Fruit fly (Drosophila melanogaster): ENCODE results near the gene mxt.

The mxt gene

dm6 chr2L:4891914-4892469 is 44.9 kb upstream of the mxt start, which contains the start of gene CG3036:
CG3036 (plus strand) TSS chr2L:4892112.
- TF ChIP-seq Hr83 (GFP tag; optimal IDR thresholded peaks at IDR 0.05; ENCODE audit: poor library complexity, severe bottlenecking) = peak; percentile 33
- peak; percentile 3 for TF ChIP-seq CrebA (GFP tag; optimal IDR thresholded peaks at IDR 0.05; ENCODE audit: borderline replicate concordance)
- peak; percentile 54 for TF ChIP-seq rgr (GFP tag; optimal IDR thresholded peaks at IDR 0.05)
- TF ChIP-seq pan (optimal IDR thresholded peaks at IDR 0.05) = no peak
- TF ChIP-seq fru (GFP tag; optimal IDR thresholded peaks at IDR 0.05) = peak; percentile 20
- peak in 1 of 2 experiments; percentile 32 for TF ChIP-seq foxo (GFP tag; optimal IDR thresholded peaks at IDR 0.05)
- no peak for TF ChIP-seq Myc (optimal IDR thresholded peaks at IDR 0.05)
- peak; percentile 41 for TF ChIP-seq h (GFP tag; optimal IDR thresholded peaks at IDR 0.05)
- no peak for TF ChIP-seq dl (GFP tag; optimal IDR thresholded peaks at IDR 0.05; ENCODE audit: insufficient read depth in 1 of 2, partially characterized antibody in 2 of 2)
- TF ChIP-seq Abd-B (GFP tag; optimal IDR thresholded peaks at IDR 0.05) = no peak
- no peak for TF ChIP-seq Rel (GFP tag; optimal IDR thresholded peaks at IDR 0.05)
- peak; percentile 40 for TF ChIP-seq Rel (tag; optimal IDR thresholded peaks at IDR 0.05)
- TF ChIP-seq psq (GFP tag; optimal IDR thresholded peaks at IDR 0.05) = peak; percentile 10
- TF ChIP-seq br (GFP tag; optimal IDR thresholded peaks at IDR 0.05) = peak; percentile 42
- peak; percentile 22 for TF ChIP-seq Sp1 (GFP tag; optimal IDR thresholded peaks at IDR 0.05)
- TF ChIP-seq Dif (GFP tag; optimal IDR thresholded peaks at IDR 0.05; ENCODE audit: partially characterized antibody) = peak; percentile 42
- TF ChIP-seq woc (GFP tag; optimal IDR thresholded peaks at IDR 0.05) = no peak

- TF ChIP-seq Rel (GFP tag; optimal IDR thresholded peaks at IDR 0.05) = no peak
- no peak for TF ChIP-seq Rel (tag; optimal IDR thresholded peaks at IDR 0.05)
- no peak for TF ChIP-seq tai (GFP tag; optimal IDR thresholded peaks at IDR 0.05)
- no peak for TF ChIP-seq GATAd (GFP tag; optimal IDR thresholded peaks at IDR 0.05)
- no peak for TF ChIP-seq OdsH (GFP tag; optimal IDR thresholded peaks at IDR 0.05)
- no peak for TF ChIP-seq pan (optimal IDR thresholded peaks at IDR 0.05)
These were observed 42.5 kb upstream of the mxt start, which contains the start of gene CG15625 for dm6 chr2L:4889451-4890045. CG15625 (plus strand) TSS chr2L:4889995.

dm6 chr2L:4888541-4888940 is 41.4 kb upstream of the mxt start:
- peak; percentile 14 for TF ChIP-seq HLH106 (tag; optimal IDR thresholded peaks at IDR 0.05)
- no peak for TF ChIP-seq rgr (GFP tag; optimal IDR thresholded peaks at IDR 0.05)

- TF ChIP-seq Dfd (GFP tag; optimal IDR thresholded peaks at IDR 0.05) (peak; percentile 19), Hnf4 (GFP tag; optimal IDR thresholded peaks at IDR 0.05) (peak; percentile 90), dmrt93B (GFP tag; optimal IDR thresholded peaks at IDR 0.05) (peak; percentile 86), sv (GFP tag; optimal IDR thresholded peaks at IDR 0.05) (no peak), CrebA (GFP tag; optimal IDR thresholded peaks at IDR 0.05; ENCODE audit: borderline replicate concordance) (no peak), CG9705 (GFP tag; optimal IDR thresholded peaks at IDR 0.05) (peak; percentile 81), Sp1 (GFP tag; optimal IDR thresholded peaks at IDR 0.05) (peak; percentile 91), br (GFP tag; optimal IDR thresholded peaks at IDR 0.05) (peak; percentile 86), woc (GFP tag; optimal IDR thresholded peaks at IDR 0.05) (peak; percentile 65), Jra (GFP tag; optimal IDR thresholded peaks at IDR 0.05) (peak; percentile 76), Vsx2 (GFP tag; optimal IDR thresholded peaks at IDR 0.05; ENCODE audit: partially characterized antibody) (no peak), sage (GFP tag; optimal IDR thresholded peaks at IDR 0.05) (peak; percentile 89), pan (optimal IDR thresholded peaks at IDR 0.05) (no peak), dsf (GFP tag; optimal IDR thresholded peaks at IDR 0.05; ENCODE audit: borderline replicate concordance) (peak; percentile 81), Dif (GFP tag; optimal IDR thresholded peaks at IDR 0.05; ENCODE audit: partially characterized antibody) (no peak), Hr78 (GFP tag; optimal IDR thresholded peaks at IDR 0.05) (no peak), fru (GFP tag; optimal IDR thresholded peaks at IDR 0.05) (peak; percentile 86), h (GFP tag; optimal IDR thresholded peaks at IDR 0.05) (peak; percentile 94), CG32264 (GFP tag; optimal IDR thresholded peaks at IDR 0.05) (peak; percentile 66), lola (GFP tag; optimal IDR thresholded peaks at IDR 0.05) (no peak), N (GFP tag; optimal IDR thresholded peaks at IDR 0.05) (no peak), ey (GFP tag; optimal IDR thresholded peaks at IDR 0.05) (peak; percentile 88), usp (GFP tag; optimal IDR thresholded peaks at IDR 0.05) (no peak), Abd-B (GFP tag; optimal IDR thresholded peaks at IDR 0.05) (no peak), Rel (GFP tag; optimal IDR thresholded peaks at IDR 0.05) (no peak), Rel (tag; optimal IDR thresholded peaks at IDR 0.05) (peak; percentile 73), Myc (optimal IDR thresholded peaks at IDR 0.05) (no peak), Mio (GFP tag; optimal IDR thresholded peaks at IDR 0.05) (peak; percentile 31), psq (GFP tag; optimal IDR thresholded peaks at IDR 0.05) (peak; percentile 91), Hr83 (GFP tag; optimal IDR thresholded peaks at IDR 0.05; ENCODE audit: poor library complexity, severe bottlenecking) (peak; percentile 63), rgr (GFP tag; optimal IDR thresholded peaks at IDR 0.05) (peak; percentile 93), dl (GFP tag; optimal IDR thresholded peaks at IDR 0.05; ENCODE audit: insufficient read depth in 1 of 2, partially characterized antibody in 2 of 2) (no peak), brk (GFP tag; optimal IDR thresholded peaks at IDR 0.05) (peak; percentile 79), HLH106 (tag; optimal IDR thresholded peaks at IDR 0.05) (peak; percentile 96), foxo (GFP tag; optimal IDR thresholded peaks at IDR 0.05) (peak in 1 of 2 experiments; percentile 91)
These were observed 40.5 kb upstream of the mxt start for dm6 chr2L:4887382-4888219.
